Worm (Caenorhabditis elegans): ENCODE measurements around the gene fbxa-136.

DNA sequence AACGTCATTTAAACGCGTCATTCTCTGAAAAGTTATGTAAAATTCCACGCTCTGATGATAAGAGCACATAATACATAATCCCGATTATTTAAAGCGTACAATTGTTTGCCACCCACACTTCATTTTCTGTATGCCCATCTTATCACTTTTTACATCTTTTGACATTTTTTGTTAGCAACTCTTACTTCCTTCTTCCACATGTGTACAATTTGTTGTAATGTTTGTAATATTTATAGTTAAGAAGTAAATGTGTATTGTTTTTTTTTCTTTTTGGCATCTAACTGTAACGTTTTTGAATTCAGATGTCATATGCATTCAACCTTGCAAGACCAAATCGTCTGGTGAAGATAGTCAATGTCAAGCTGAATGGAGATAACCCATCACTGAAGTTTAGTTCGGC, at the start of gene fbxa-136:
- TF ChIP-seq nhr-12 (tag; optimal IDR thresholded peaks at IDR 0.05) (no peak), snpc-4 (tag; optimal IDR thresholded peaks at IDR 0.05) (no peak), sptf-1 (tag; optimal IDR thresholded peaks at IDR 0.05) (no peak), lin-13 (tag; optimal IDR thresholded peaks at IDR 0.05) (no peak), nhr-237 (tag; optimal IDR thresholded peaks at IDR 0.05) (no peak), unc-62 (GFP tag; optimal IDR thresholded peaks at IDR 0.05) (no peak), lsy-2 (tag; optimal IDR thresholded peaks at IDR 0.05) (no peak), elt-3 (tag; optimal IDR thresholded peaks at IDR 0.05) (no peak), elt-1 (tag; optimal IDR thresholded peaks at IDR 0.05; ENCODE audit: borderline replicate concordance, insufficient read depth) (no peak), nhr-76 (tag; optimal IDR thresholded peaks at IDR 0.05) (no peak), ceh-83 (GFP tag; optimal IDR thresholded peaks at IDR 0.05) (no peak), nhr-28 (tag; optimal IDR thresholded peaks at IDR 0.05) (no peak), ztf-11 (tag; optimal IDR thresholded peaks at IDR 0.05) (no peak)

All from whole organism, mixed stage, embryonic.